Worm (Caenorhabditis elegans) whole organism, late embryonic: ENCODE results near the gene picd-1.

ENCODE experiments used
- K02D7.2 ChIP-seq: sonication (generic microtip); optimal IDR thresholded peaks from 2 replicates; lab custom pipeline; 2017; ENCODE audit warnings: mild to moderate bottlenecking, missing genetic modification characterization, missing compliant biosample characterization
- hlh-8 ChIP-seq: sonication (generic microtip); optimal IDR thresholded peaks from 2 replicates; lab custom pipeline; 2016; ENCODE audit warnings: missing genotype, missing genetic modification characterization, missing compliant biosample characterization
- sox-4 ChIP-seq: sonication (generic microtip); optimal IDR thresholded peaks from 2 replicates; lab custom pipeline; 2017; ENCODE audit warnings: mild to moderate bottlenecking, missing genetic modification characterization, inconsistent platforms, missing compliant biosample characterization

picd-1 gene

ce11 chrV:166687-167086 lies 62.1 kb downstream of the picd-1 start, which contains the start of gene Y108G3AL.2:
TSS of gene Y108G3AL.2 (plus strand) at chrV:166987.
- no peak for TF ChIP-seq hlh-8 (tag; lab: Kevin White, UChicago)
- no peak for TF ChIP-seq K02D7.2 (tag; lab: Kevin White, UChicago)
- no peak for TF ChIP-seq sox-4 (tag; lab: Kevin White, UChicago)
